Fruit fly (Drosophila melanogaster): ENCODE results near the gene CG10195.

- TF ChIP-seq pan (optimal IDR thresholded peaks at IDR 0.05) (peak; percentile 94), CG8478 (optimal IDR thresholded peaks at IDR 0.05) (no peak)
Measured at dm6 chr2L:19489997-19490461, 5.5 kb upstream of the CG10195 start, which contains the start of the genes CG10194 and CG18094.
